Worm (Caenorhabditis elegans): ENCODE results near the gene mrck-1.

The mrck-1 gene

ce11 chrV:6244631-6245030 lies 22.5 kb downstream of the mrck-1 start:
- TF ChIP-seq unc-39 (tag; optimal IDR thresholded peaks at IDR 0.05) (no peak), mbf-1 (tag; optimal IDR thresholded peaks at IDR 0.05) (no peak), lin-39 (tag; optimal IDR thresholded peaks at IDR 0.05) (no peak), snpc-4 (tag; optimal IDR thresholded peaks at IDR 0.05) (no peak), elt-1 (tag; optimal IDR thresholded peaks at IDR 0.05) (no peak), C34F6.9 (tag; optimal IDR thresholded peaks at IDR 0.05) (peak; percentile 36), fos-1 (tag; optimal IDR thresholded peaks at IDR 0.05) (no peak), sma-9 (GFP tag; optimal IDR thresholded peaks at IDR 0.05) (no peak), sma-9 (tag; optimal IDR thresholded peaks at IDR 0.05) (no peak), nhr-129 (tag; optimal IDR thresholded peaks at IDR 0.05) (peak; percentile 23), egl-27 (tag; optimal IDR thresholded peaks at IDR 0.05) (no peak), ztf-11 (tag; optimal IDR thresholded peaks at IDR 0.05) (no peak), nhr-21 (tag; optimal IDR thresholded peaks at IDR 0.05) (peak; percentile 53), aly-2 (tag; optimal IDR thresholded peaks at IDR 0.05) (no peak), mab-5 (tag; optimal IDR thresholded peaks at IDR 0.05) (no peak), alr-1 (tag; optimal IDR thresholded peaks at IDR 0.05) (peak; percentile 43), lin-11 (tag; optimal IDR thresholded peaks at IDR 0.05) (peak; percentile 70), lsy-2 (tag; optimal IDR thresholded peaks at IDR 0.05) (peak in 1 of 2 experiments; percentile 19), nhr-11 (tag; optimal IDR thresholded peaks at IDR 0.05) (no peak), mdl-1 (tag; optimal IDR thresholded peaks at IDR 0.05) (no peak)

- peak; percentile 93 for TF ChIP-seq sma-9 (GFP tag; optimal IDR thresholded peaks at IDR 0.05)
- no peak for TF ChIP-seq sma-9 (tag; optimal IDR thresholded peaks at IDR 0.05)
- no peak for TF ChIP-seq R02D3.7 (tag; optimal IDR thresholded peaks at IDR 0.05)
- no peak for TF ChIP-seq mbf-1 (tag; optimal IDR thresholded peaks at IDR 0.05)
- peak; percentile 39 for TF ChIP-seq nhr-21 (tag; optimal IDR thresholded peaks at IDR 0.05)
- peak; percentile 64 for TF ChIP-seq fos-1 (tag; optimal IDR thresholded peaks at IDR 0.05)
- peak; percentile 24 for TF ChIP-seq crh-2 (tag; optimal IDR thresholded peaks at IDR 0.05)
- TF ChIP-seq blmp-1 (tag; optimal IDR thresholded peaks at IDR 0.05; ENCODE audit: insufficient read depth), result peak; percentile 54
- no peak for TF ChIP-seq nhr-6 (tag; optimal IDR thresholded peaks at IDR 0.05)
- peak; percentile 13 for TF ChIP-seq gmeb-1 (tag; optimal IDR thresholded peaks at IDR 0.05)
- peak; percentile 1 for TF ChIP-seq egl-27 (tag; optimal IDR thresholded peaks at IDR 0.05)
- TF ChIP-seq nhr-129 (tag; optimal IDR thresholded peaks at IDR 0.05), result no peak
These were observed 23.8 kb downstream of the mrck-1 start for ce11 chrV:6243260-6243659.

- TF ChIP-seq peb-1 (tag; optimal IDR thresholded peaks at IDR 0.05) (no peak), ama-1 (optimal IDR thresholded peaks at IDR 0.05) (no peak), nhr-10 (tag; optimal IDR thresholded peaks at IDR 0.05) (no peak), nhr-21 (tag; optimal IDR thresholded peaks at IDR 0.05) (no peak), nhr-129 (tag; optimal IDR thresholded peaks at IDR 0.05) (peak; percentile 82), nhr-6 (tag; optimal IDR thresholded peaks at IDR 0.05) (peak; percentile 15), mdl-1 (tag; optimal IDR thresholded peaks at IDR 0.05) (peak in 1 of 2 experiments; percentile 28), egl-27 (tag; optimal IDR thresholded peaks at IDR 0.05) (peak; percentile 16), nhr-25 (tag; optimal IDR thresholded peaks at IDR 0.05) (peak; percentile 76), crh-2 (tag; optimal IDR thresholded peaks at IDR 0.05) (no peak), lsy-2 (tag; optimal IDR thresholded peaks at IDR 0.05) (peak in 1 of 2 experiments; percentile 9), lin-39 (tag; optimal IDR thresholded peaks at IDR 0.05) (no peak), sma-3 (GFP tag; optimal IDR thresholded peaks at IDR 0.05) (peak; percentile 18), blmp-1 (tag; optimal IDR thresholded peaks at IDR 0.05; ENCODE audit: insufficient read depth) (peak; percentile 10), sma-9 (GFP tag; optimal IDR thresholded peaks at IDR 0.05) (peak; percentile 95), sma-9 (tag; optimal IDR thresholded peaks at IDR 0.05) (no peak), sem-4 (tag; optimal IDR thresholded peaks at IDR 0.05) (peak; percentile 9), unc-62 (GFP tag; optimal IDR thresholded peaks at IDR 0.05) (no peak), F13H6.1 (tag; optimal IDR thresholded peaks at IDR 0.05) (peak; percentile 86)
These were observed 26.4 kb downstream of the mrck-1 start for ce11 chrV:6240735-6241134.

- TF ChIP-seq sma-9 (GFP tag; optimal IDR thresholded peaks at IDR 0.05) (peak; percentile 97), sma-9 (tag; optimal IDR thresholded peaks at IDR 0.05) (no peak), nhr-11 (tag; optimal IDR thresholded peaks at IDR 0.05) (no peak), ztf-4 (tag; optimal IDR thresholded peaks at IDR 0.05) (no peak), lin-11 (tag; optimal IDR thresholded peaks at IDR 0.05) (no peak), lsy-2 (tag; optimal IDR thresholded peaks at IDR 0.05) (peak in 1 of 2 experiments; percentile 23), nhr-129 (tag; optimal IDR thresholded peaks at IDR 0.05) (peak; percentile 56), blmp-1 (tag; optimal IDR thresholded peaks at IDR 0.05; ENCODE audit: insufficient read depth) (peak; percentile 92), unc-62 (GFP tag; optimal IDR thresholded peaks at IDR 0.05) (no peak), ceh-16 (tag; optimal IDR thresholded peaks at IDR 0.05) (no peak), zag-1 (tag; optimal IDR thresholded peaks at IDR 0.05) (no peak), mdl-1 (tag; optimal IDR thresholded peaks at IDR 0.05) (peak; percentile 42 to 72), sma-3 (GFP tag; optimal IDR thresholded peaks at IDR 0.05) (peak; percentile 37), crh-2 (tag; optimal IDR thresholded peaks at IDR 0.05) (peak; percentile 56), gmeb-1 (tag; optimal IDR thresholded peaks at IDR 0.05) (peak; percentile 20), nhr-23 (tag; optimal IDR thresholded peaks at IDR 0.05) (no peak), nhr-21 (tag; optimal IDR thresholded peaks at IDR 0.05) (peak; percentile 72), snpc-4 (tag; optimal IDR thresholded peaks at IDR 0.05) (no peak), fos-1 (tag; optimal IDR thresholded peaks at IDR 0.05) (peak; percentile 56), lin-39 (tag; optimal IDR thresholded peaks at IDR 0.05) (no peak), ztf-11 (tag; optimal IDR thresholded peaks at IDR 0.05) (no peak), nhr-25 (tag; optimal IDR thresholded peaks at IDR 0.05) (peak; percentile 87)
These were observed 27.2 kb downstream of the mrck-1 start for ce11 chrV:6239855-6240254.

Measured in whole organism, L2 larva.